Fruit fly (Drosophila melanogaster) whole organism, embryonic: Measurements from ENCODE around the gene CG15717.

Experiments
- Aef1 ChIP-seq: fragments of 200-800 bp; sonication (Bioruptor generic); IDR thresholded peaks from 3 replicates; pipeline ENCODE4 v1.3.6; 2022; ENCODE audit warnings: missing biosample characterization, missing genetic modification characterization
- Bgb ChIP-seq: fragments of 200-800 bp; sonication (Bioruptor generic); IDR thresholded peaks from 2 replicates; pipeline ENCODE4 v1.3.6; 2022; ENCODE audit warnings: missing biosample characterization, missing genetic modification characterization; ENCODE audit not compliant: partially characterized antibody
- CG11398 ChIP-seq: fragments of 200-800 bp; sonication (Bioruptor generic); optimal IDR thresholded peaks from 2 replicates; lab custom pipeline; 2016; ENCODE audit warnings: missing biosample characterization, missing genetic modification characterization
- CG12236 ChIP-seq: fragments of 200-800 bp; sonication (Bioruptor generic); optimal IDR thresholded peaks from 2 replicates; lab custom pipeline; 2016; ENCODE audit warnings: missing biosample characterization, missing genetic modification characterization
- CG12744 ChIP-seq: fragments of 200-800 bp; sonication (Bioruptor generic); optimal IDR thresholded peaks from 2 replicates; lab custom pipeline; 2016; ENCODE audit warnings: missing biosample characterization, missing genetic modification characterization
- CG15514 ChIP-seq: fragments of 200-800 bp; sonication (Bioruptor generic); optimal IDR thresholded peaks from 3 replicates; lab custom pipeline; 2017; ENCODE audit warnings: missing biosample characterization, missing genetic modification characterization, mild to moderate bottlenecking, moderate library complexity, missing genetic modification reagents
- CG17186 ChIP-seq: fragments of 200-800 bp; sonication (Bioruptor generic); optimal IDR thresholded peaks from 3 replicates; lab custom pipeline; 2017; ENCODE audit warnings: missing biosample characterization, missing genetic modification reagents, missing genetic modification characterization
- CG18011 ChIP-seq: fragments of 200-800 bp; sonication (Bioruptor generic); optimal IDR thresholded peaks from 2 replicates; lab custom pipeline; 2017; ENCODE audit warnings: missing biosample characterization, missing genetic modification characterization, mild to moderate bottlenecking, moderate library complexity, missing genotype
- CG2889 ChIP-seq: fragments of 200-800 bp; sonication (Bioruptor generic); IDR thresholded peaks from 3 replicates; pipeline ENCODE4 v1.3.6; 2022; ENCODE audit warnings: missing biosample characterization, missing genetic modification characterization
- CG30020 ChIP-seq: fragments of 200-800 bp; optimal IDR thresholded peaks from 2 replicates; lab custom pipeline; 2019; ENCODE audit warnings: missing biosample characterization, mild to moderate bottlenecking, missing genetic modification characterization, moderate library complexity
- CG31388 ChIP-seq: fragments of 200-800 bp; sonication (Bioruptor generic); optimal IDR thresholded peaks from 2 replicates; lab custom pipeline; 2016; ENCODE audit warnings: missing biosample characterization, missing genetic modification characterization
- CG4707 ChIP-seq: fragments of 200-800 bp; sonication (Bioruptor generic); optimal IDR thresholded peaks from 2 replicates; lab custom pipeline; 2018; ENCODE audit warnings: missing biosample characterization, mild to moderate bottlenecking, missing genetic modification characterization, moderate library complexity
- CG4730 ChIP-seq: fragments of 200-800 bp; sonication (Bioruptor generic); IDR thresholded peaks from 2 replicates; pipeline ENCODE4 v1.3.6; 2022; ENCODE audit warnings: missing biosample characterization, missing genetic modification characterization
- CG4820 ChIP-seq: fragments of 200-800 bp; sonication (Bioruptor generic); optimal IDR thresholded peaks from 3 replicates; lab custom pipeline; 2016; ENCODE audit warnings: missing biosample characterization, missing genetic modification characterization
- CG6854 ChIP-seq: fragments of 200-800 bp; sonication (Bioruptor generic); optimal IDR thresholded peaks from 3 replicates; lab custom pipeline; 2017; ENCODE audit warnings: missing biosample characterization, mild to moderate bottlenecking, missing genetic modification characterization
- CG9437 ChIP-seq: fragments of 200-800 bp; sonication (Bioruptor generic); optimal IDR thresholded peaks from 2 replicates; lab custom pipeline; 2018; ENCODE audit warnings: missing biosample characterization, mild to moderate bottlenecking, missing genetic modification characterization
- CG9727 ChIP-seq: fragments of 200-800 bp; sonication (Bioruptor generic); optimal IDR thresholded peaks from 3 replicates; lab custom pipeline; 2017; ENCODE audit warnings: missing biosample characterization, mild to moderate bottlenecking, missing genetic modification characterization
- CHES-1-like ChIP-seq: fragments of 200-800 bp; sonication (Bioruptor generic); optimal IDR thresholded peaks from 2 replicates; lab custom pipeline; 2016; ENCODE audit warnings: missing biosample characterization, missing genetic modification characterization
- CoRest ChIP-seq: fragments of 200-800 bp; sonication (Bioruptor generic); optimal IDR thresholded peaks from 3 replicates; lab custom pipeline; 2018; ENCODE audit warnings: missing biosample characterization, mild to moderate bottlenecking, missing genetic modification characterization, moderate library complexity
- D19A ChIP-seq: fragments of 200-800 bp; optimal IDR thresholded peaks from 3 replicates; lab custom pipeline; 2019; ENCODE audit warnings: missing biosample characterization, mild to moderate bottlenecking, missing genetic modification characterization, moderate library complexity
- Dad ChIP-seq: fragments of 200-800 bp; sonication (Bioruptor generic); optimal IDR thresholded peaks from 3 replicates; lab custom pipeline; 2016; ENCODE audit warnings: missing biosample characterization, missing genetic modification characterization
- Doc3 ChIP-seq: fragments of 200-800 bp; sonication (Bioruptor generic); IDR thresholded peaks from 3 replicates; pipeline ENCODE4 v1.3.6; 2022; ENCODE audit warnings: missing biosample characterization, missing genetic modification characterization; ENCODE audit not compliant: partially characterized antibody
- Dp ChIP-seq: fragments of 200-800 bp; sonication (Bioruptor generic); optimal IDR thresholded peaks from 2 replicates; lab custom pipeline; 2018; ENCODE audit warnings: missing biosample characterization, mild to moderate bottlenecking, missing genetic modification characterization, moderate library complexity
- Gsc ChIP-seq: fragments of 200-800 bp; sonication (Bioruptor generic); IDR thresholded peaks from 2 replicates; pipeline ENCODE4 v1.3.6; 2022; ENCODE audit warnings: missing biosample characterization, missing genetic modification characterization
- HLHmδ ChIP-seq: fragments of 200-800 bp; sonication (Bioruptor generic); optimal IDR thresholded peaks from 2 replicates; lab custom pipeline; 2018; ENCODE audit warnings: missing biosample characterization, mild to moderate bottlenecking, missing genetic modification characterization, moderate library complexity
- NC2α ChIP-seq: fragments of 200-800 bp; sonication (Bioruptor generic); optimal IDR thresholded peaks from 2 replicates; lab custom pipeline; 2016; ENCODE audit warnings: missing biosample characterization, missing genetic modification characterization
- Neu2 ChIP-seq: fragments of 200-800 bp; sonication (Bioruptor generic); optimal IDR thresholded peaks from 3 replicates; lab custom pipeline; 2016; ENCODE audit warnings: missing biosample characterization, missing genetic modification characterization, borderline replicate concordance
- Rfx ChIP-seq: fragments of 200-800 bp; sonication (Bioruptor generic); IDR thresholded peaks from 2 replicates; pipeline ENCODE4 v1.3.6; 2022; ENCODE audit warnings: missing biosample characterization, missing genetic modification characterization
- ac ChIP-seq: fragments of 200-800 bp; sonication (Bioruptor generic); optimal IDR thresholded peaks from 3 replicates; lab custom pipeline; 2017; ENCODE audit warnings: missing biosample characterization, mild to moderate bottlenecking, missing genetic modification characterization
- aop ChIP-seq: fragments of 200-800 bp; sonication (Bioruptor generic); IDR thresholded peaks from 2 replicates; pipeline ENCODE4 v1.3.6; 2022; ENCODE audit warnings: missing biosample characterization, missing genetic modification characterization
- bbx ChIP-seq: fragments of 200-800 bp; sonication (Bioruptor generic); IDR thresholded peaks from 2 replicates; pipeline ENCODE4 v1.3.6; 2022; ENCODE audit warnings: missing biosample characterization, missing genetic modification characterization; ENCODE audit not compliant: partially characterized antibody
- disco-r ChIP-seq: fragments of 200-800 bp; sonication (Bioruptor generic); optimal IDR thresholded peaks from 2 replicates; lab custom pipeline; 2016; ENCODE audit warnings: missing biosample characterization, missing genetic modification characterization
- exex ChIP-seq: fragments of 200-800 bp; sonication (Bioruptor generic); optimal IDR thresholded peaks from 4 replicates; lab custom pipeline; 2018; ENCODE audit warnings: missing biosample characterization, mild to moderate bottlenecking, missing genetic modification characterization, moderate library complexity
- gcm ChIP-seq: fragments of 200-800 bp; sonication (Bioruptor generic); optimal IDR thresholded peaks from 2 replicates; lab custom pipeline; 2019; ENCODE audit warnings: missing biosample characterization, mild to moderate bottlenecking, missing genetic modification characterization, moderate library complexity
- gt ChIP-seq: fragments of 200-800 bp; sonication (Bioruptor generic); IDR thresholded peaks from 2 replicates; pipeline ENCODE4 v1.3.6; 2022; ENCODE audit warnings: missing biosample characterization, missing genetic modification characterization
- hth ChIP-seq: fragments of >200 bp; optimal IDR thresholded peaks from 2 replicates; lab custom pipeline; 2017; ENCODE audit warnings: inconsistent platforms
- jigr1 ChIP-seq: fragments of 200-800 bp; sonication (Bioruptor generic); IDR thresholded peaks from 3 replicates; pipeline ENCODE4 v1.3.6; 2022; ENCODE audit warnings: missing biosample characterization, missing genetic modification characterization
- jumu ChIP-seq: fragments of 200-800 bp; sonication (Bioruptor generic); optimal IDR thresholded peaks from 3 replicates; lab custom pipeline; 2016; ENCODE audit warnings: missing biosample characterization, missing genetic modification characterization
- nerfin-2 ChIP-seq: fragments of 200-800 bp; sonication (Bioruptor generic); IDR thresholded peaks from 2 replicates; pipeline ENCODE4 v1.3.6; 2022; ENCODE audit warnings: missing biosample characterization, missing genetic modification characterization; ENCODE audit not compliant: partially characterized antibody
- pfk ChIP-seq: fragments of 200-800 bp; sonication (Bioruptor generic); optimal IDR thresholded peaks from 2 replicates; lab custom pipeline; 2018; ENCODE audit warnings: missing biosample characterization, mild to moderate bottlenecking, missing genetic modification characterization, moderate library complexity
- prd ChIP-seq, 3 experiments: fragments of >200 bp in 2 of 3; fragments of 200-800 bp in 1 of 3; sonication (Bioruptor generic) in 1 of 3; optimal IDR thresholded peaks in 2 of 3; IDR thresholded peaks in 1 of 3; 2 replicates in 2 of 3; 3 replicates in 1 of 3; pipeline versions ENCODE4 v1.3.6 to Lab custom; 2017 to 2022; ENCODE audit warnings: missing biosample characterization in 1 of 3, missing genetic modification characterization in 1 of 3
- scrt ChIP-seq: fragments of 200-800 bp; sonication (Bioruptor generic); optimal IDR thresholded peaks from 2 replicates; lab custom pipeline; 2018; ENCODE audit warnings: missing biosample characterization, mild to moderate bottlenecking, missing genetic modification characterization, moderate library complexity
- sens ChIP-seq: fragments of 200-800 bp; sonication (Bioruptor generic); peaks from one replicate; lab custom pipeline; 2016; ENCODE audit warnings: missing biosample characterization, missing genetic modification characterization
- slou ChIP-seq: fragments of 200-800 bp; sonication (Bioruptor generic); optimal IDR thresholded peaks from 3 replicates; lab custom pipeline; 2016; ENCODE audit warnings: missing biosample characterization, missing genetic modification characterization
- stwl ChIP-seq: fragments of 200-800 bp; sonication (Bioruptor generic); optimal IDR thresholded peaks from 3 replicates; lab custom pipeline; 2018; ENCODE audit warnings: missing biosample characterization, mild to moderate bottlenecking, missing genetic modification characterization, moderate library complexity
- tgo ChIP-seq: fragments of 200-800 bp; sonication (Bioruptor generic); IDR thresholded peaks from 3 replicates; pipeline ENCODE4 v1.3.6; 2022; ENCODE audit warnings: missing biosample characterization, missing genetic modification characterization
- tna ChIP-seq: fragments of 200-800 bp; sonication (Bioruptor generic); IDR thresholded peaks from 2 replicates; pipeline ENCODE4 v1.3.6; 2022; ENCODE audit warnings: missing biosample characterization, missing genetic modification characterization; ENCODE audit not compliant: partially characterized antibody
- unpg ChIP-seq: fragments of 200-800 bp; sonication (Bioruptor generic); optimal IDR thresholded peaks from 3 replicates; lab custom pipeline; 2018; ENCODE audit warnings: missing biosample characterization, mild to moderate bottlenecking, missing genetic modification characterization, moderate library complexity
- vvl ChIP-seq: fragments of 200-800 bp; sonication (Bioruptor generic); IDR thresholded peaks from 2 replicates; pipeline ENCODE4 v1.3.6; 2022; ENCODE audit warnings: missing biosample characterization, missing genetic modification characterization
- wek ChIP-seq: fragments of 200-800 bp; sonication (Bioruptor generic); optimal IDR thresholded peaks from 3 replicates; lab custom pipeline; 2018; ENCODE audit warnings: missing biosample characterization, mild to moderate bottlenecking, missing genetic modification characterization, moderate library complexity

Gene CG15717

dm6 chrX:13159481-13159880 is 30.7 kb downstream of the CG15717 start, which contains the start of the genes Bap60 and CG12096 (continued):
- TF ChIP-seq stwl (peak; percentile 84), CG11398 (GFP tag; lab: Kevin White, UChicago) (peak; percentile 27), CG12744 (GFP tag; lab: Kevin White, UChicago) (peak; percentile 68), disco-r (GFP tag; lab: Kevin White, UChicago) (peak; percentile 57), CG4707 (no peak), CG31388 (GFP tag; lab: Kevin White, UChicago) (no peak), CG4730 (GFP tag; lab: Robert Waterston, UW) (no peak), unpg (GFP tag; lab: Kevin White, UChicago) (peak; percentile 71), Dp (peak; percentile 39), NC2α (no peak), nerfin-2 (GFP tag; lab: Robert Waterston, UW) (peak; percentile 84), Aef1 (GFP tag; lab: Robert Waterston, UW) (peak; percentile 66), hth (no peak), CHES-1-like (peak; percentile 90), CG15514 (GFP tag; lab: Kevin White, UChicago) (peak; percentile 68), CG9727 (GFP tag; lab: Kevin White, UChicago) (peak; percentile 74), CG2889 (GFP tag; lab: Robert Waterston, UW) (0 out of 3 replicates have a peak, but pooled peaks have one; percentile 46), exex (no peak), bbx (GFP tag; lab: Robert Waterston, UW) (peak; percentile 75), Rfx (GFP tag; lab: Robert Waterston, UW) (peak; percentile 76), Gsc (GFP tag; lab: Robert Waterston, UW) (0 out of 2 replicates have a peak, but pooled peaks have one; percentile 8), tna (GFP tag; lab: Robert Waterston, UW) (peak; percentile 70; the same call in 1 of the 2 replicates), Dad (GFP tag; lab: Kevin White, UChicago) (peak; percentile 72), wek (GFP tag; lab: Kevin White, UChicago) (no peak), CG12236 (GFP tag; lab: Kevin White, UChicago) (no peak), CG4820 (GFP tag; lab: Kevin White, UChicago) (peak; percentile 65), gcm (GFP tag; lab: Kevin White, UChicago) (peak; percentile 27), Doc3 (GFP tag; lab: Robert Waterston, UW) (peak; percentile 90), ac (GFP tag; lab: Kevin White, UChicago) (no peak), tgo (peak; percentile 61), jigr1 (no peak), CG17186 (GFP tag; lab: Kevin White, UChicago) (peak; percentile 68), vvl (GFP tag; lab: Robert Waterston, UW) (peak; percentile 52; the same call in 1 of the 2 replicates), HLHmδ (no peak), pfk (GFP tag; lab: Kevin White, UChicago) (peak; percentile 21), D19A (tag; lab: Kevin White, UChicago) (no peak), Neu2 (GFP tag; lab: Kevin White, UChicago) (peak; percentile 23), aop (GFP tag; lab: Robert Waterston, UW) (no peak), CG18011 (GFP tag; lab: Kevin White, UChicago) (peak; percentile 68), CG30020 (peak; percentile 83), CoRest (peak; percentile 90), jumu (GFP tag; lab: Kevin White, UChicago) (peak; percentile 85), prd (optimal IDR thresholded peaks at IDR 0.05; lab: Kevin White, UChicago) (no peak), prd (GFP tag; IDR thresholded peaks at IDR 0.05; lab: Robert Waterston, UW) (peak; percentile 76), slou (peak; percentile 46), scrt (GFP tag; lab: Kevin White, UChicago) (no peak), sens (GFP tag; lab: Kevin White, UChicago) (peak; percentile 95), CG6854 (GFP tag; lab: Kevin White, UChicago) (no peak), CG9437 (GFP tag; lab: Kevin White, UChicago) (peak; percentile 77), Bgb (GFP tag; lab: Robert Waterston, UW) (peak; percentile 88), gt (GFP tag; lab: Robert Waterston, UW) (0 out of 2 replicates have a peak, but pooled peaks have one; percentile 39)
